Fruit fly (Drosophila melanogaster): ENCODE results near the gene CG1909.

Gene CG1909

dm6 chr4:582836-583235, at the start of gene CG1909:
Gene CG1909 (plus strand): TSS chr4:583108.
- no peak for TF ChIP-seq CG17801 (GFP tag; optimal IDR thresholded peaks at IDR 0.05; ENCODE audit: partially characterized antibody)

- TF ChIP-seq CG17801 (GFP tag; optimal IDR thresholded peaks at IDR 0.05; ENCODE audit: partially characterized antibody), result no peak
Observed at dm6 chr4:554758-555157, 28.1 kb upstream of the CG1909 start.

- no peak for TF ChIP-seq CG17801 (GFP tag; optimal IDR thresholded peaks at IDR 0.05; ENCODE audit: partially characterized antibody)
Observed at dm6 chr4:557095-557878, 25.6 kb upstream of the CG1909 start, which contains the start of gene Tdg. Gene Tdg (minus strand): TSS chr4:557854.

dm6 chr4:557879-558202, 25.1 kb upstream of the CG1909 start, which contains the start of gene Pur-alpha:
Gene Pur-alpha (plus strand): TSS chr4:558016.
- peak; percentile 26 for TF ChIP-seq CG17801 (GFP tag; optimal IDR thresholded peaks at IDR 0.05; ENCODE audit: partially characterized antibody)

dm6 chr4:558456-558855, 24.5 kb upstream of the CG1909 start:
- TF ChIP-seq CG17801 (GFP tag; optimal IDR thresholded peaks at IDR 0.05; ENCODE audit: partially characterized antibody), result no peak

- TF ChIP-seq CG17801 (GFP tag; optimal IDR thresholded peaks at IDR 0.05; ENCODE audit: partially characterized antibody), result no peak
Observed at dm6 chr4:567285-567684, 15.6 kb upstream of the CG1909 start.

dm6 chr4:570404-571302, 12.3 kb upstream of the CG1909 start:
- no peak for TF ChIP-seq CG17801 (GFP tag; optimal IDR thresholded peaks at IDR 0.05; ENCODE audit: partially characterized antibody)

dm6 chr4:571504-572268, 11.2 kb upstream of the CG1909 start, which contains the start of the genes ND-49 and Ephrin:
Gene ND-49 (minus strand): TSS chr4:571554.
Gene Ephrin (plus strand): TSS chr4:571755.
- no peak for TF ChIP-seq CG17801 (GFP tag; optimal IDR thresholded peaks at IDR 0.05; ENCODE audit: partially characterized antibody)

dm6 chr4:576439-576838, 6.5 kb upstream of the CG1909 start:
- no peak for TF ChIP-seq CG17801 (GFP tag; optimal IDR thresholded peaks at IDR 0.05; ENCODE audit: partially characterized antibody)

- no peak for TF ChIP-seq CG17801 (GFP tag; optimal IDR thresholded peaks at IDR 0.05; ENCODE audit: partially characterized antibody)
Observed at dm6 chr4:588514-588913, 5.6 kb downstream of the CG1909 start.

dm6 chr4:607498-607897, 24.6 kb downstream of the CG1909 start, which contains the start of gene onecut:
Gene onecut (minus strand): TSS chr4:607649.
- no peak for TF ChIP-seq CG17801 (GFP tag; optimal IDR thresholded peaks at IDR 0.05; ENCODE audit: partially characterized antibody)

- TF ChIP-seq CG17801 (GFP tag; optimal IDR thresholded peaks at IDR 0.05; ENCODE audit: partially characterized antibody), result no peak
Observed at dm6 chr4:610398-611319, 27.8 kb downstream of the CG1909 start, which contains the start of gene Eph. Gene Eph (plus strand): TSS chr4:610684.

- no peak for TF ChIP-seq CG17801 (GFP tag; optimal IDR thresholded peaks at IDR 0.05; ENCODE audit: partially characterized antibody)
Observed at dm6 chr4:625898-626644, 43.2 kb downstream of the CG1909 start, which contains the start of gene mav. Gene mav (minus strand): TSS chr4:626031.

Data from ovary, adult (tissue).